Fruit fly (Drosophila melanogaster) whole organism, embryonic: ENCODE measurements around the gene CG44428.

ENCODE experiments used
- Adf1 ChIP-seq: fragments of 200-800 bp; sonication (Bioruptor generic); IDR thresholded peaks from 2 replicates; pipeline ENCODE4 v1.3.6; 2022; ENCODE audit warnings: missing biosample characterization, missing genetic modification characterization
- CG10209 ChIP-seq: fragments of 200-800 bp; sonication (Bioruptor generic); optimal IDR thresholded peaks from 3 replicates; lab custom pipeline; 2017; ENCODE audit warnings: missing biosample characterization, mild to moderate bottlenecking, missing genetic modification characterization, missing genetic modification reagents
- CG10431 ChIP-seq: fragments of 200-800 bp; sonication (Bioruptor generic); optimal IDR thresholded peaks from 3 replicates; lab custom pipeline; 2018; ENCODE audit warnings: missing biosample characterization, mild to moderate bottlenecking, missing genetic modification characterization
- CG10565 ChIP-seq: fragments of 200-800 bp; sonication (Bioruptor generic); optimal IDR thresholded peaks from 3 replicates; lab custom pipeline; 2016; ENCODE audit warnings: missing biosample characterization, mild to moderate bottlenecking, missing genetic modification characterization
- CG11723 ChIP-seq: fragments of 200-800 bp; sonication (Bioruptor generic); optimal IDR thresholded peaks from 2 replicates; lab custom pipeline; 2017; ENCODE audit warnings: missing biosample characterization, mild to moderate bottlenecking, missing genetic modification characterization
- CG12155 ChIP-seq: fragments of 200-800 bp; sonication (Bioruptor generic); optimal IDR thresholded peaks from 3 replicates; lab custom pipeline; 2016; ENCODE audit warnings: missing biosample characterization, missing genetic modification characterization
- CG12769 ChIP-seq: fragments of 200-800 bp; sonication (Bioruptor generic); optimal IDR thresholded peaks from 2 replicates; lab custom pipeline; 2019; ENCODE audit warnings: missing biosample characterization, mild to moderate bottlenecking, missing genetic modification characterization, moderate library complexity
- CG13775 ChIP-seq: fragments of 200-800 bp; sonication (Bioruptor generic); optimal IDR thresholded peaks from 3 replicates; lab custom pipeline; 2017; ENCODE audit warnings: missing biosample characterization, mild to moderate bottlenecking, missing genetic modification characterization
- CG14050 ChIP-seq: fragments of 200-800 bp; sonication (Bioruptor generic); IDR thresholded peaks from 3 replicates; pipeline ENCODE4 v1.3.6; 2022; ENCODE audit warnings: missing biosample characterization, missing genetic modification characterization
- CG14710 ChIP-seq: fragments of 200-800 bp; sonication (Bioruptor generic); optimal IDR thresholded peaks from 3 replicates; lab custom pipeline; 2019; ENCODE audit warnings: missing biosample characterization, mild to moderate bottlenecking, missing genetic modification characterization, moderate library complexity
- CG15479 ChIP-seq: fragments of 200-800 bp; sonication (Bioruptor generic); optimal IDR thresholded peaks from 3 replicates; lab custom pipeline; 2019; ENCODE audit warnings: missing biosample characterization, mild to moderate bottlenecking, missing genetic modification characterization, moderate library complexity
- CG18011 ChIP-seq: fragments of 200-800 bp; sonication (Bioruptor generic); optimal IDR thresholded peaks from 2 replicates; lab custom pipeline; 2017; ENCODE audit warnings: missing biosample characterization, missing genetic modification characterization, mild to moderate bottlenecking, moderate library complexity, missing genotype
- CG18764 ChIP-seq: fragments of 200-800 bp; sonication (Bioruptor generic); optimal IDR thresholded peaks from 3 replicates; lab custom pipeline; 2016; ENCODE audit warnings: missing biosample characterization, missing genetic modification characterization
- CG2678 ChIP-seq: fragments of 200-800 bp; sonication (Bioruptor generic); optimal IDR thresholded peaks from 3 replicates; lab custom pipeline; 2019; ENCODE audit warnings: missing biosample characterization, mild to moderate bottlenecking, missing genetic modification characterization, moderate library complexity
- CG2889 ChIP-seq: fragments of 200-800 bp; sonication (Bioruptor generic); IDR thresholded peaks from 3 replicates; pipeline ENCODE4 v1.3.6; 2022; ENCODE audit warnings: missing biosample characterization, missing genetic modification characterization
- CG31388 ChIP-seq: fragments of 200-800 bp; sonication (Bioruptor generic); optimal IDR thresholded peaks from 2 replicates; lab custom pipeline; 2016; ENCODE audit warnings: missing biosample characterization, missing genetic modification characterization
- CG3163 ChIP-seq: fragments of 200-800 bp; sonication (Bioruptor generic); optimal IDR thresholded peaks from 3 replicates; lab custom pipeline; 2016; ENCODE audit warnings: missing biosample characterization, missing genetic modification characterization
- CG3847 ChIP-seq: fragments of 200-800 bp; sonication (Bioruptor generic); IDR thresholded peaks from 2 replicates; pipeline ENCODE4 v1.3.6; 2022; ENCODE audit warnings: missing biosample characterization, missing genetic modification characterization
- CG42726 ChIP-seq: fragments of 200-800 bp; sonication (Bioruptor generic); IDR thresholded peaks from 2 replicates; pipeline ENCODE4 v1.3.6; 2022; ENCODE audit warnings: missing biosample characterization, missing genetic modification characterization; ENCODE audit not compliant: partially characterized antibody
- CG4707 ChIP-seq: fragments of 200-800 bp; sonication (Bioruptor generic); optimal IDR thresholded peaks from 2 replicates; lab custom pipeline; 2018; ENCODE audit warnings: missing biosample characterization, mild to moderate bottlenecking, missing genetic modification characterization, moderate library complexity
- CG7987 ChIP-seq: fragments of 200-800 bp; sonication (Bioruptor generic); optimal IDR thresholded peaks from 2 replicates; lab custom pipeline; 2018; ENCODE audit warnings: missing biosample characterization, mild to moderate bottlenecking, missing genetic modification characterization, moderate library complexity
- CrebB ChIP-seq: fragments of 200-800 bp; sonication (Bioruptor generic); optimal IDR thresholded peaks from 3 replicates; lab custom pipeline; 2018; ENCODE audit warnings: missing biosample characterization, mild to moderate bottlenecking, missing genetic modification characterization
- Dp ChIP-seq: fragments of 200-800 bp; sonication (Bioruptor generic); optimal IDR thresholded peaks from 2 replicates; lab custom pipeline; 2018; ENCODE audit warnings: missing biosample characterization, mild to moderate bottlenecking, missing genetic modification characterization, moderate library complexity
- Elba2 ChIP-seq: fragments of 200-800 bp; sonication (Bioruptor generic); optimal IDR thresholded peaks from 3 replicates; lab custom pipeline; 2016; ENCODE audit warnings: missing biosample characterization, missing genetic modification characterization
- Fer3 ChIP-seq: fragments of 200-800 bp; sonication (Bioruptor generic); optimal IDR thresholded peaks from 2 replicates; lab custom pipeline; 2018; ENCODE audit warnings: missing biosample characterization, mild to moderate bottlenecking, missing genetic modification characterization, moderate library complexity
- HLH4C ChIP-seq: fragments of 200-800 bp; sonication (Bioruptor generic); IDR thresholded peaks from 3 replicates; pipeline ENCODE4 v1.3.6; 2022; ENCODE audit warnings: missing biosample characterization, missing genetic modification characterization; ENCODE audit not compliant: partially characterized antibody
- MTF-1 ChIP-seq: fragments of 200-800 bp; sonication (Bioruptor generic); optimal IDR thresholded peaks from 2 replicates; lab custom pipeline; 2018; ENCODE audit warnings: missing biosample characterization, mild to moderate bottlenecking, missing genetic modification characterization, borderline replicate concordance
- Optix ChIP-seq: fragments of 200-800 bp; sonication (Bioruptor generic); IDR thresholded peaks from 3 replicates; pipeline ENCODE4 v1.3.6; 2022; ENCODE audit warnings: missing biosample characterization, missing genetic modification characterization
- Poxn ChIP-seq: fragments of 200-800 bp; sonication (Bioruptor generic); IDR thresholded peaks from 2 replicates; pipeline ENCODE4 v1.3.6; 2022; ENCODE audit warnings: missing biosample characterization, missing genetic modification characterization
- Sox102F ChIP-seq: fragments of 200-800 bp; sonication (Bioruptor generic); optimal IDR thresholded peaks from 2 replicates; lab custom pipeline; 2018; ENCODE audit warnings: missing biosample characterization, mild to moderate bottlenecking, missing genetic modification characterization, moderate library complexity
- corto ChIP-seq: fragments of 200-800 bp; sonication (Bioruptor generic); optimal IDR thresholded peaks from 2 replicates; lab custom pipeline; 2016; ENCODE audit warnings: missing biosample characterization, mild to moderate bottlenecking, missing genetic modification characterization, moderate library complexity
- fd64A ChIP-seq: fragments of 200-800 bp; sonication (Bioruptor generic); optimal IDR thresholded peaks from 3 replicates; lab custom pipeline; 2018; ENCODE audit warnings: missing biosample characterization, mild to moderate bottlenecking, missing genetic modification characterization
- grn ChIP-seq: fragments of 200-800 bp; sonication (Bioruptor generic); optimal IDR thresholded peaks from 3 replicates; lab custom pipeline; 2017; ENCODE audit warnings: missing biosample characterization, missing genetic modification characterization
- gro ChIP-seq: fragments of 200-800 bp; sonication (Bioruptor generic); optimal IDR thresholded peaks from 2 replicates; lab custom pipeline; 2016; ENCODE audit warnings: missing biosample characterization, missing genetic modification characterization
- jumu ChIP-seq: fragments of 200-800 bp; sonication (Bioruptor generic); optimal IDR thresholded peaks from 3 replicates; lab custom pipeline; 2016; ENCODE audit warnings: missing biosample characterization, missing genetic modification characterization
- pb ChIP-seq: fragments of 200-800 bp; sonication (Bioruptor generic); optimal IDR thresholded peaks from 3 replicates; lab custom pipeline; 2016; ENCODE audit warnings: missing biosample characterization, missing genetic modification characterization
- phol ChIP-seq: fragments of 200-800 bp; sonication (Bioruptor generic); optimal IDR thresholded peaks from 3 replicates; lab custom pipeline; 2018; ENCODE audit warnings: missing biosample characterization, mild to moderate bottlenecking, missing genetic modification characterization, moderate library complexity
- rib ChIP-seq: fragments of 200-800 bp; sonication (Bioruptor generic); IDR thresholded peaks from 2 replicates; pipeline ENCODE4 v1.3.6; 2022; ENCODE audit warnings: missing biosample characterization, missing genetic modification characterization
- run ChIP-seq: fragments of 200-800 bp; sonication (Bioruptor generic); optimal IDR thresholded peaks from 3 replicates; lab custom pipeline; 2018; ENCODE audit warnings: missing biosample characterization, mild to moderate bottlenecking, missing genetic modification characterization
- sima ChIP-seq: fragments of 200-800 bp; sonication (Bioruptor generic); optimal IDR thresholded peaks from 2 replicates; lab custom pipeline; 2016; ENCODE audit warnings: missing biosample characterization, missing genetic modification characterization
- sna ChIP-seq: fragments of 200-800 bp; sonication (Bioruptor generic); IDR thresholded peaks from 2 replicates; pipeline ENCODE4 v1.3.6; 2022; ENCODE audit warnings: missing biosample characterization, missing genetic modification characterization; ENCODE audit not compliant: partially characterized antibody
- sug ChIP-seq: fragments of 200-800 bp; optimal IDR thresholded peaks from 2 replicates; lab custom pipeline; 2019; ENCODE audit warnings: missing biosample characterization, mild to moderate bottlenecking, missing genetic modification characterization, moderate library complexity
- tap ChIP-seq: fragments of 200-800 bp; optimal IDR thresholded peaks from 3 replicates; lab custom pipeline; 2019; ENCODE audit warnings: missing biosample characterization, mild to moderate bottlenecking, missing genetic modification characterization, moderate library complexity
- trem ChIP-seq: fragments of 200-800 bp; optimal IDR thresholded peaks from 3 replicates; lab custom pipeline; 2019; ENCODE audit warnings: missing biosample characterization, mild to moderate bottlenecking, missing genetic modification characterization, moderate library complexity
- twi ChIP-seq: fragments of 200-800 bp; optimal IDR thresholded peaks from 2 replicates; lab custom pipeline; 2019; ENCODE audit warnings: missing biosample characterization, mild to moderate bottlenecking, missing genetic modification characterization, moderate library complexity
- unpg ChIP-seq: fragments of 200-800 bp; sonication (Bioruptor generic); optimal IDR thresholded peaks from 3 replicates; lab custom pipeline; 2018; ENCODE audit warnings: missing biosample characterization, mild to moderate bottlenecking, missing genetic modification characterization, moderate library complexity
- yki ChIP-seq: fragments of >200 bp; optimal IDR thresholded peaks from 3 replicates; lab custom pipeline; 2018
- zen ChIP-seq: fragments of 200-800 bp; sonication (Bioruptor generic); optimal IDR thresholded peaks from 3 replicates; lab custom pipeline; 2018; ENCODE audit warnings: missing biosample characterization, mild to moderate bottlenecking, missing genetic modification characterization, moderate library complexity

CG44428 gene

dm6 chrX:13563483-13564443, 33.7 kb upstream of the CG44428 start, which contains the start of the genes CG46311 and Tpst (continued):
- peak; percentile 2 for TF ChIP-seq CG7987 (GFP tag; lab: Kevin White, UChicago)
- no peak for TF ChIP-seq pb (GFP tag; lab: Kevin White, UChicago)
- TF ChIP-seq CG15479 (GFP tag; lab: Kevin White, UChicago), result no peak
- no peak for TF ChIP-seq twi
- TF ChIP-seq CG11723, result no peak
- TF ChIP-seq corto (GFP tag; lab: Kevin White, UChicago), result no peak
- peak; percentile 50 for TF ChIP-seq unpg (GFP tag; lab: Kevin White, UChicago)
- TF ChIP-seq phol, result peak; percentile 37
- peak; percentile 27 for TF ChIP-seq CG4707 (GFP tag; lab: Kevin White, UChicago)
- TF ChIP-seq trem (tag; lab: Kevin White, UChicago), result peak; percentile 43
- no peak for TF ChIP-seq Fer3
- TF ChIP-seq jumu (GFP tag; lab: Kevin White, UChicago), result peak; percentile 68
- no peak for TF ChIP-seq run
- no peak for TF ChIP-seq CrebB (tag; lab: Kevin White, UChicago)
- TF ChIP-seq CG10565, result no peak
- 0 out of 2 replicates have a peak, but pooled peaks have one; percentile 34 for TF ChIP-seq sna (GFP tag; lab: Robert Waterston, UW)
- TF ChIP-seq Optix (GFP tag; lab: Robert Waterston, UW), result peak; percentile 60; the same call in 1 of the 3 replicates
- TF ChIP-seq CG10209 (GFP tag; lab: Kevin White, UChicago), result peak; percentile 36
- TF ChIP-seq rib (GFP tag; lab: Robert Waterston, UW), result no peak
- TF ChIP-seq Sox102F, result peak; percentile 71
- TF ChIP-seq Elba2 (GFP tag; lab: Kevin White, UChicago), result no peak
- TF ChIP-seq CG12155, result peak; percentile 47
- peak; percentile 2 for TF ChIP-seq CG31388 (GFP tag; lab: Kevin White, UChicago)
- TF ChIP-seq CG2678, result peak; percentile 8
- TF ChIP-seq HLH4C (GFP tag; lab: Robert Waterston, UW), result peak; percentile 17; the same call in 1 of the 3 replicates
- peak; percentile 49 for TF ChIP-seq CG18764 (GFP tag; lab: Kevin White, UChicago)
- TF ChIP-seq tap (tag; lab: Kevin White, UChicago), result no peak
- no peak for TF ChIP-seq CG14050
- no peak for TF ChIP-seq CG18011 (GFP tag; lab: Kevin White, UChicago)
- no peak for TF ChIP-seq grn
- no peak; the same call in 1 of the 2 replicates for TF ChIP-seq CG42726 (GFP tag; lab: Robert Waterston, UW)
- TF ChIP-seq CG3163 (GFP tag; lab: Kevin White, UChicago), result peak; percentile 20
- peak; percentile 89 for TF ChIP-seq Adf1 (GFP tag; lab: Robert Waterston, UW)
- peak; percentile 26 for TF ChIP-seq zen (tag; lab: Kevin White, UChicago)
- TF ChIP-seq CG10431 (GFP tag; lab: Kevin White, UChicago), result peak; percentile 21
- TF ChIP-seq sug (tag; lab: Kevin White, UChicago), result no peak
- peak; percentile 51 for TF ChIP-seq Dp (GFP tag; lab: Kevin White, UChicago)
- peak; percentile 10 for TF ChIP-seq CG13775 (GFP tag; lab: Kevin White, UChicago)
- TF ChIP-seq sima (GFP tag; lab: Kevin White, UChicago), result peak; percentile 21
- TF ChIP-seq fd64A (GFP tag; lab: Kevin White, UChicago), result no peak
- TF ChIP-seq CG12769 (tag; lab: Kevin White, UChicago), result peak; percentile 55
- TF ChIP-seq Poxn, result no peak
- no peak for TF ChIP-seq CG2889
- TF ChIP-seq MTF-1 (GFP tag; lab: Kevin White, UChicago), result peak; percentile 37
- peak; percentile 79 for TF ChIP-seq CG3847 (GFP tag; lab: Robert Waterston, UW)
- peak; percentile 4 for TF ChIP-seq gro (GFP tag; lab: Kevin White, UChicago)
- TF ChIP-seq yki (lab: Kevin White, UChicago), result peak; percentile 23
- TF ChIP-seq CG14710 (tag; lab: Kevin White, UChicago), result peak; percentile 48
